Worm (Caenorhabditis elegans): ENCODE measurements around the gene npr-42.

ce11 chrII:4297259-4297658 is 21.3 kb downstream of the npr-42 start:
- TF ChIP-seq snpc-4 (GFP tag; optimal IDR thresholded peaks at IDR 0.05) (no peak), snpc-4 (tag; optimal IDR thresholded peaks at IDR 0.05) (no peak), madf-6 (GFP tag; IDR thresholded peaks at IDR 0.05) (no peak), hmg-20 (GFP tag; IDR thresholded peaks at IDR 0.05) (no peak), snpc-3.4 (tag; optimal IDR thresholded peaks at IDR 0.05) (no peak), ztf-22 (GFP tag; optimal IDR thresholded peaks at IDR 0.05) (no peak), dpff-1 (tag; optimal IDR thresholded peaks at IDR 0.05) (no peak), ceh-100 (GFP tag; IDR thresholded peaks at IDR 0.05) (no peak)

Measured in whole organism, young adult.